Worm (Caenorhabditis elegans) whole organism, L1 larva: ENCODE data around the gene nhr-72.

ENCODE experiments used
- aha-1 ChIP-seq: fragments of 150-350 bp; optimal IDR thresholded peaks from 2 replicates; lab custom pipeline; 2014; ENCODE audit warnings: missing biosample characterization, missing genetic modification characterization
- alr-1 ChIP-seq: fragments of 200-800 bp; sonication (Bioruptor generic); optimal IDR thresholded peaks from 2 replicates; lab custom pipeline; 2018; ENCODE audit warnings: borderline replicate concordance, mild to moderate bottlenecking, missing genetic modification characterization, missing compliant biosample characterization
- dpl-1 ChIP-seq, 3 experiments: fragments of 150-350 bp in 2 of 3; sonication (generic microtip) in 1 of 3; optimal IDR thresholded peaks; 2 replicates each; lab custom pipeline; 2014 to 2017; ENCODE audit warnings: missing biosample characterization in 3 of 3, missing genetic modification characterization in 3 of 3, missing genetic modification reagents in 3 of 3
- fkh-10 ChIP-seq: sonication (generic microtip); optimal IDR thresholded peaks from 2 replicates; lab custom pipeline; 2017; ENCODE audit warnings: missing biosample characterization, missing genetic modification reagents, missing genetic modification characterization
- lin-13 ChIP-seq: fragments of 150-350 bp; optimal IDR thresholded peaks from 2 replicates; lab custom pipeline; 2014; ENCODE audit warnings: missing biosample characterization, missing genetic modification reagents, missing genetic modification characterization
- nhr-28 ChIP-seq: fragments of 150-350 bp; optimal IDR thresholded peaks from 2 replicates; lab custom pipeline; 2014; ENCODE audit warnings: missing biosample characterization, missing genetic modification characterization
- skn-1 ChIP-seq: fragments of 150-350 bp; optimal IDR thresholded peaks from 2 replicates; lab custom pipeline; 2014; ENCODE audit warnings: missing biosample characterization, missing genetic modification characterization
- snpc-4 ChIP-seq: fragments of 150-350 bp; optimal IDR thresholded peaks from 2 replicates; lab custom pipeline; 2014; ENCODE audit warnings: missing biosample characterization, missing genetic modification characterization
- tbx-2 ChIP-seq: sonication (generic microtip); optimal IDR thresholded peaks from 2 replicates; lab custom pipeline; 2016; ENCODE audit warnings: missing genetic modification characterization, missing compliant biosample characterization
- unc-130 ChIP-seq: fragments of 150-350 bp; optimal IDR thresholded peaks from 2 replicates; lab custom pipeline; 2017; ENCODE audit warnings: missing biosample characterization, missing genetic modification characterization, inconsistent platforms
- unc-30 ChIP-seq: sonication (generic microtip); optimal IDR thresholded peaks from 2 replicates; lab custom pipeline; 2017; ENCODE audit warnings: missing biosample characterization, missing genetic modification characterization
- unc-62 ChIP-seq: fragments of 150-350 bp; optimal IDR thresholded peaks from 2 replicates; lab custom pipeline; 2014; ENCODE audit warnings: missing biosample characterization, missing genetic modification reagents, missing genetic modification characterization
- zag-1 ChIP-seq: fragments of 150-350 bp; optimal IDR thresholded peaks from 2 replicates; lab custom pipeline; 2014; ENCODE audit warnings: missing biosample characterization, missing genetic modification characterization

DNA sequence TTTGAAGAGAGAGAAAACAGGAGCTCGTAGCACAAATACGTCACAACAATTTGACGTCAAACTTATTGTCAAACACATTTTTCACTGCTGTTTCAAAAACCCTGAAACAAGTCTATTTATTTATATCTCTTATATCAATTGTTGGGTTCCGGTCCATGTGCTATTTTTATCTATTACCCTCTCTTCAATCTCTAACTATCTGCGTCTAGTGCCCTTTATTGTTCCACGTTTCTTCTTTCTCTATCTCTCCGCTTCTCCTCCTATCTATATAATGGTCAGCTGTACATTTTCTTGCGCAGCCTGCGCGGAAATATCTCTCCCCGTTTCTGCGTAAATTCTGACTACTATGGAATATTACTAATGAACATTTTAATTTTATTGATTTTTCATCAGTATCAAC lies 46.4 kb upstream of the nhr-72 start:
- TF ChIP-seq zag-1 (tag; lab: Kevin White, UChicago) (no peak), skn-1 (tag; lab: Kevin White, UChicago) (peak; percentile 59), tbx-2 (tag; lab: Kevin White, UChicago) (peak; percentile 55), lin-13 (GFP tag; lab: Kevin White, UChicago) (no peak), aha-1 (tag; lab: Kevin White, UChicago) (no peak), snpc-4 (tag; lab: Kevin White, UChicago) (peak; percentile 33), alr-1 (tag; lab: Kevin White, UChicago) (no peak), unc-62 (GFP tag; lab: Kevin White, UChicago) (no peak), unc-30 (tag; lab: Kevin White, UChicago) (no peak), unc-130 (tag; lab: Kevin White, UChicago) (peak; percentile 13), dpl-1 (GFP tag; optimal IDR thresholded peaks at IDR 0.05; lab: Kevin White, UChicago) (peak; percentile 24 to 43 (median 31)), nhr-28 (tag; lab: Kevin White, UChicago) (no peak), fkh-10 (GFP tag; lab: Kevin White, UChicago) (no peak)
